Worm (Caenorhabditis elegans): ENCODE results near the gene T05B9.1.

The T05B9.1 gene

DNA sequence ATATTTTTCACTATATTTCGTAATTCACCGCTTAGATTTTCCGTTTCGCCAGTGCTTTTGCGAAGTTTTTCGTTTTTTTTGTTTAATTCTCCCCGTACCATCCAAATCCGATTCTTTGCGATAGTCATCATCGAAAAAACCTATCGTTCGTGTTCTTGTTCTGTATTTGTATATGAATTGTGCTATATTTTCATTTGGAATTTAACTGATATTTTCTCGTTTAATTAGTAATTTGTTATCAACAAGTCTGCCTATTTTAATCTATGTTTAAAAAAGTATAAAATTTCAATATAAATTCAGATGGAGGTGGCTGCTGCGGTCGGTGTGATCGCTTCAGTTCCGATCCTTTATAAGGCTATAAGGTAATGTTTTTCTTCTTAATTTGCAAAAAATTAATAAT lies 41.6 kb upstream of the T05B9.1 start, which contains the start of gene samp-1:
Gene samp-1, plus strand, starts transcription at position 301 of the 400 bp plus-strand sequence.
- TF ChIP-seq snpc-1.2 (GFP tag; IDR thresholded peaks at IDR 0.05) = no peak
- TF ChIP-seq lin-38 (GFP tag; IDR thresholded peaks at IDR 0.05) = peak; percentile 37; the same call in 1 of the 2 replicates
- TF ChIP-seq unc-62 (GFP tag; optimal IDR thresholded peaks at IDR 0.05 in 1 of 2) = peak in 1 of 2 experiments; percentile 78
- no peak for TF ChIP-seq unc-62 (tag; optimal IDR thresholded peaks at IDR 0.05)
- peak; percentile 21; the same call in 1 of the 2 replicates for TF ChIP-seq pha-4 (GFP tag; IDR thresholded peaks at IDR 0.05)
- no peak for TF ChIP-seq pha-4 (tag; optimal IDR thresholded peaks at IDR 0.05)

DNA sequence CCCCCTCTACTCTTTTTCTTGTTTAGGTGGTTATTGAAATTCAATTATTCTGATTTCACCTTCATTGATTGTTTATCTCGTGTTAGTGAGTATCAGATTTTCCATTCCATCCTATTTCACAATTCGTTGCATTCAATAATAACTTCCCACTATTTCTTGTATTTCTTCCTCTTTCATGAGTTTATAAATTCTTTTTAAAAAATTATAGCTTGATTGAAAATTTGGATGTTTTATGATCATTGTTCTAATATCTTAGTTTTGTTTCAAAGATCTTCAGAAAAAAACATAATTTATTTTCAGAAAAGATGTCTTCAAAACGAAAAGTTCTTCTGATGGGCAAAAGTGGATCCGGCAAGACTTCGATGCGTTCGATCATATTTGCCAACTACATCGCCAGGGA lies 40.1 kb upstream of the T05B9.1 start, which contains the start of gene raga-1:
Gene raga-1, plus strand, starts transcription at position 301 of the 400 bp plus-strand sequence.
- TF ChIP-seq rbr-2 (tag; optimal IDR thresholded peaks at IDR 0.05) (no peak), cey-2 (tag; optimal IDR thresholded peaks at IDR 0.05; ENCODE audit: borderline replicate concordance, insufficient read depth) (no peak), T20F7.1 (GFP tag; optimal IDR thresholded peaks at IDR 0.05) (no peak), aha-1 (tag) (no peak), egl-43 (GFP tag; IDR thresholded peaks at IDR 0.05) (no peak), nhr-42 (GFP tag; IDR thresholded peaks at IDR 0.05) (no peak), nhr-237 (tag; optimal IDR thresholded peaks at IDR 0.05) (no peak), aly-2 (tag; optimal IDR thresholded peaks at IDR 0.05) (no peak)

DNA sequence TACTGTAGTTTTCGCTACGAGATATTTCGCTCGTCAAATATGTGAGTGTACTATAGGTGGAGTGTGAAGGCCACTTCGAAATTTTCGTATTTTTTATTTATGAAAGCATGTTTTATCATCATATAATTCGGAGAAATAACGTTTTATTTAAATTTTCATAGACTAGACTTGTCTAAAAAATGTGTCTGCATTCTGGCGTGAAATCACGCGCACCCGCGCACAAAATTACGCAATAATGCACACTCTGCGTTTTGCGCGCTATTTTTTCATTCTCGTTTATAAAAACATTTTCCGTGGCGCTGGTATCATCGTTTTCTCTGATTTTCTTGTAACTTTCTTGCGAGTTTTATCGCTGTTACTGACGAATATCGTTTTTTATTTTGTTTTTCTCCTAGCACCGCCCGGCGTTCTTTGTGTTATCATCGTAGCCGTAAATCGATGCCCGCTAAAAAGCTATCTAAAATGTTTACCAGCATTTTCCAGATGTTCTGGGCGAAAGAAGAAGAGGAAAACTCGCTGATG lies 36.3 kb upstream of the T05B9.1 start, which contains the start of gene saps-1:
Gene saps-1, plus strand, starts transcription at position 472 of the 522 bp plus-strand sequence.
- TF ChIP-seq unc-130 (GFP tag; optimal IDR thresholded peaks at IDR 0.05) (peak; percentile 59), hmg-1.1 (GFP tag; IDR thresholded peaks at IDR 0.05) (0 out of 2 replicates have a peak, but pooled peaks have one; percentile 46), F49E8.2 (tag; optimal IDR thresholded peaks at IDR 0.05; ENCODE audit: borderline replicate concordance) (no peak), mep-1 (tag; optimal IDR thresholded peaks at IDR 0.05) (peak; percentile 0), gei-8 (GFP tag; optimal IDR thresholded peaks at IDR 0.05) (no peak), mes-2 (tag; optimal IDR thresholded peaks at IDR 0.05; ENCODE audit: poor library complexity, severe bottlenecking) (peak; percentile 65), lsy-2 (tag; optimal IDR thresholded peaks at IDR 0.05) (peak in 1 of 2 experiments; percentile 43), daf-16 (GFP tag; optimal IDR thresholded peaks at IDR 0.05) (no peak), daf-16 (tag; optimal IDR thresholded peaks at IDR 0.05) (peak; percentile 15), egl-27 (tag; optimal IDR thresholded peaks at IDR 0.05) (no peak), arid-1 (GFP tag; conservative IDR thresholded peaks at IDR 0.05) (0 out of 2 replicates have a peak, but pooled peaks have one; percentile 38), nhr-10 (tag; optimal IDR thresholded peaks at IDR 0.05) (no peak), hlh-30 (tag; optimal IDR thresholded peaks at IDR 0.05; ENCODE audit: insufficient read depth) (peak; percentile 44), hlh-11 (tag; optimal IDR thresholded peaks at IDR 0.05) (peak; percentile 13), dpl-1 (GFP tag; optimal IDR thresholded peaks at IDR 0.05) (peak; percentile 41), lin-38 (GFP tag; IDR thresholded peaks at IDR 0.05) (peak; percentile 76), nhr-28 (tag; optimal IDR thresholded peaks at IDR 0.05) (peak; percentile 14)

DNA sequence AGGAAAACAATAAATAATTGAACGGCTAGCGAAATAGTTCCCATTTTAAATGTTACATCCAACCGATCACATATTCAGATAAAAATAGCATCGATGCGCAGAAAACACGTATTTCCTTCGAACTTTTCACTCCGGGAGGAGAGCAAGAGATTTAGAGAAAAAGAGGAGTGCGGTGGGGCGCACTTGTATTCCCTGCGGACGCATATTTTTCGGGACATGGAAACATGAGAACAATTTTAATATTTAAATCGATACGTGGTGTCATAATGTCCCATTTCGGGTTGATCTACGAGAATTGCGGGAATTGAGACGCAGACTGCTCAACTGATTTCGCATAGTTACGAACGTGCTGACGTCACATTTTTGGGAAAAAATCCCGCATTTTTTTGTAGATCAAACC lies 32.4 kb upstream of the T05B9.1 start, which contains the start of gene C47G2.4:
Gene C47G2.4, minus strand, starts transcription at position 174 of the 400 bp plus-strand sequence.
- TF ChIP-seq duxl-1 (tag; optimal IDR thresholded peaks at IDR 0.05; ENCODE audit: poor library complexity) (peak; percentile 45), mxl-2 (GFP tag; conservative IDR thresholded peaks at IDR 0.05) (no peak), snpc-1.2 (GFP tag; IDR thresholded peaks at IDR 0.05) (no peak), zfp-3 (GFP tag; conservative IDR thresholded peaks at IDR 0.05) (no peak), sdz-12 (GFP tag; optimal IDR thresholded peaks at IDR 0.05) (no peak), lin-38 (GFP tag; IDR thresholded peaks at IDR 0.05) (peak; percentile 96), mes-2 (tag; optimal IDR thresholded peaks at IDR 0.05; ENCODE audit: poor library complexity, severe bottlenecking) (peak; percentile 94), nhr-102 (tag; optimal IDR thresholded peaks at IDR 0.05) (no peak), nhr-42 (GFP tag; IDR thresholded peaks at IDR 0.05) (0 out of 2 replicates have a peak, but pooled peaks have one; percentile 11), dpl-1 (GFP tag; optimal IDR thresholded peaks at IDR 0.05) (peak; percentile 66), nhr-76 (tag; optimal IDR thresholded peaks at IDR 0.05) (no peak), lin-39 (tag; optimal IDR thresholded peaks at IDR 0.05) (no peak), nhr-11 (tag; optimal IDR thresholded peaks at IDR 0.05) (no peak), lin-1 (GFP tag; IDR thresholded peaks at IDR 0.05) (no peak), nhr-6 (tag; optimal IDR thresholded peaks at IDR 0.05) (no peak), tra-1 (GFP tag; IDR thresholded peaks at IDR 0.05) (no peak), jun-1 (tag; optimal IDR thresholded peaks at IDR 0.05) (no peak), tag-97 (GFP tag; IDR thresholded peaks at IDR 0.05) (no peak), unc-130 (GFP tag; optimal IDR thresholded peaks at IDR 0.05) (peak; percentile 39), Y48G9A.11 (GFP tag; IDR thresholded peaks at IDR 0.05) (no peak), ama-1 (optimal IDR thresholded peaks at IDR 0.05) (no peak), Y5F2A.4 (GFP tag; optimal IDR thresholded peaks at IDR 0.05) (no peak)
